Fruit fly (Drosophila melanogaster): ENCODE measurements around the gene Mnt.

DNA sequence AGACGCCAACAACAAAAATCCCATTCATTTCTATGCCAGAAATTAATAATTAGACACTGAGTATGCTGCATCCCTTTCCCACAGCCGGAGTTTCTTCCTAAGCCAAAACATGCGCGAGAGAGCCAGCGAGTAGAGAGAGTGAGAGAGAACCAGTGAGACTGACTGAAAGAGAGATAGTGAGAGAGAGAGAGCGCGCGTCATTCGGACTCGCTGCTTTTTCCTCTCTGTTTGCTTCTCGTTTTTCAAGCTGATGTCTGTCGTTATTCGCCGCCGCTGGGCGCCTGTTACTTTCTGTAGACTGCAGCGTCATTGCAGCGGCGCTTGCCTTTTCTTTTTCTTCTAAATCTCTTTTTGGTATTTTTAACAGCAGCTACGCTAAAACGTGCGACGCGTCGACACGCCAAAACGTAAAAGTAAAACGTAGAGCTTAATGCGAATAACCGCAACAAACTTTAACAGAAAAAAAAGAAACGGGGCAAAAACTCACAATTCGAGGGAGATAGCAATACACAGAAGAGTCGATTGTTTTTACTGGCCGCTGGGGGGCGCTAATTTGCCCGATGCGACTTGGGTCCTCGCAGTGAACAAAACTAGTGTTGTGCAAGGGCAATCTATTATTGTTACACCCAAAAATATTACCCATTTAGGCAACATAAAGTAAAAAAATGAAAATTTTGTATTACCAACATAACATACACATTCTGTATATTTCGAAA, 69.3 kb downstream of the Mnt start:
- TF ChIP-seq dmrt93B (GFP tag; optimal IDR thresholded peaks at IDR 0.05), result no peak
- peak; percentile 88 for TF ChIP-seq CrebA (GFP tag; optimal IDR thresholded peaks at IDR 0.05; ENCODE audit: borderline replicate concordance)
- TF ChIP-seq Hnf4 (GFP tag; optimal IDR thresholded peaks at IDR 0.05), result no peak
